Worm (Caenorhabditis elegans) whole organism, L3 larva: ENCODE results near the gene suds-3.
A peak's percentile ranks its signal among the peaks of the same experiment; 100 is the strongest.

ENCODE experiments used
- ZK546.5 ChIP-seq: sonication (generic microtip); optimal IDR thresholded peaks from 2 replicates; lab custom pipeline; 2017; ENCODE audit warnings: missing biosample characterization, missing genetic modification characterization
- ceh-16 ChIP-seq: sonication (generic microtip); optimal IDR thresholded peaks from 2 replicates; lab custom pipeline; 2017; ENCODE audit warnings: missing biosample characterization, missing genetic modification characterization
- ceh-28 ChIP-seq: fragments of 150-350 bp; optimal IDR thresholded peaks from 2 replicates; lab custom pipeline; 2014; ENCODE audit warnings: missing biosample characterization, missing genetic modification reagents, missing genetic modification characterization
- ceh-9 ChIP-seq: sonication (generic microtip); optimal IDR thresholded peaks from 2 replicates; lab custom pipeline; 2018; ENCODE audit warnings: missing biosample characterization, missing genetic modification characterization
- egl-27 ChIP-seq: sonication (generic microtip); optimal IDR thresholded peaks from 4 replicates; lab custom pipeline; 2017; ENCODE audit warnings: missing biosample characterization, missing genetic modification reagents, missing genetic modification characterization
- egl-5 ChIP-seq: fragments of 150-350 bp; optimal IDR thresholded peaks from 2 replicates; lab custom pipeline; 2017; ENCODE audit warnings: missing biosample characterization, missing genetic modification reagents, missing genetic modification characterization, inconsistent platforms
- elt-1 ChIP-seq: fragments of 150-350 bp; optimal IDR thresholded peaks from 2 replicates; lab custom pipeline; 2014; ENCODE audit warnings: missing biosample characterization, missing genetic modification characterization
- elt-2 ChIP-seq: sonication (generic microtip); optimal IDR thresholded peaks from 2 replicates; lab custom pipeline; 2016; ENCODE audit warnings: missing genetic modification reagents, mild to moderate bottlenecking, missing genetic modification characterization, missing compliant biosample characterization
- elt-3 ChIP-seq, 3 experiments: fragments of 150-350 bp in 1 of 3; sonication (generic microtip) in 2 of 3; optimal IDR thresholded peaks; 2 replicates in 2 of 3; 4 replicates in 1 of 3; lab custom pipeline; 2014 to 2017; ENCODE audit warnings: missing biosample characterization in 3 of 3, missing genetic modification characterization in 3 of 3
- eor-1 ChIP-seq, 2 experiments: fragments of 150-350 bp; optimal IDR thresholded peaks; 2 replicates each; lab custom pipeline; 2014 to 2018; ENCODE audit warnings: missing biosample characterization in 2 of 2, missing genetic modification characterization in 2 of 2
- lin-15B ChIP-seq: fragments of 150-350 bp; optimal IDR thresholded peaks from 2 replicates; lab custom pipeline; 2014; ENCODE audit warnings: missing biosample characterization, missing genetic modification characterization
- lin-39 ChIP-seq: fragments of 150-350 bp; optimal IDR thresholded peaks from 2 replicates; lab custom pipeline; 2018; ENCODE audit warnings: missing biosample characterization, missing genetic modification reagents, missing genetic modification characterization
- lsy-12 ChIP-seq: sonication (generic microtip); optimal IDR thresholded peaks from 2 replicates; lab custom pipeline; 2016; ENCODE audit warnings: mild to moderate bottlenecking, missing genetic modification characterization, missing compliant biosample characterization
- mdl-1 ChIP-seq: fragments of 150-350 bp; optimal IDR thresholded peaks from 2 replicates; lab custom pipeline; 2014; ENCODE audit warnings: missing biosample characterization, missing genetic modification characterization
- mml-1 ChIP-seq: fragments of 150-350 bp; sonication (generic microtip); optimal IDR thresholded peaks from 3 replicates; lab custom pipeline; 2014; ENCODE audit warnings: missing biosample characterization, missing genetic modification characterization
- nfya-1 ChIP-seq: sonication (generic microtip); optimal IDR thresholded peaks from 2 replicates; lab custom pipeline; 2017; ENCODE audit warnings: missing genetic modification characterization, mild to moderate bottlenecking, missing compliant biosample characterization, antibody characterized with exemption, moderate library complexity; ENCODE audit not compliant: insufficient read depth
- nhr-11 ChIP-seq: fragments of 150-350 bp; optimal IDR thresholded peaks from 2 replicates; lab custom pipeline; 2014; ENCODE audit warnings: missing biosample characterization, missing genetic modification characterization
- nhr-23 ChIP-seq: fragments of 150-350 bp; optimal IDR thresholded peaks from 2 replicates; lab custom pipeline; 2014; ENCODE audit warnings: missing biosample characterization, missing genetic modification reagents, missing genetic modification characterization
- nhr-237 ChIP-seq: fragments of 150-350 bp; optimal IDR thresholded peaks from 2 replicates; lab custom pipeline; 2014; ENCODE audit warnings: missing biosample characterization, missing genetic modification characterization
- nhr-28 ChIP-seq: fragments of 150-350 bp; optimal IDR thresholded peaks from 2 replicates; lab custom pipeline; 2014; ENCODE audit warnings: missing biosample characterization, missing genetic modification characterization
- nhr-76 ChIP-seq: fragments of 150-350 bp; sonication (generic microtip); optimal IDR thresholded peaks from 5 replicates; lab custom pipeline; 2014; ENCODE audit warnings: missing biosample characterization, missing genetic modification characterization
- pha-4 ChIP-seq: fragments of 150-350 bp; optimal IDR thresholded peaks from 2 replicates; lab custom pipeline; 2014; ENCODE audit warnings: missing biosample characterization, missing genetic modification reagents, missing genetic modification characterization
- pqm-1 ChIP-seq: fragments of 150-350 bp; optimal IDR thresholded peaks from 2 replicates; lab custom pipeline; 2017; ENCODE audit warnings: missing biosample characterization, missing genetic modification characterization, inconsistent platforms
- sea-2 ChIP-seq: fragments of 150-350 bp; sonication (generic microtip); optimal IDR thresholded peaks from 4 replicates; lab custom pipeline; 2014; ENCODE audit warnings: missing biosample characterization, missing genetic modification reagents, missing genetic modification characterization
- snpc-4 ChIP-seq: fragments of 150-350 bp; optimal IDR thresholded peaks from 2 replicates; lab custom pipeline; 2014; ENCODE audit warnings: missing biosample characterization, missing genetic modification characterization
- tbx-2 ChIP-seq: sonication (generic microtip); optimal IDR thresholded peaks from 2 replicates; lab custom pipeline; 2016; ENCODE audit warnings: mild to moderate bottlenecking, missing genetic modification characterization, missing compliant biosample characterization
- unc-39 ChIP-seq: sonication (generic microtip); optimal IDR thresholded peaks from 4 replicates; lab custom pipeline; 2017; ENCODE audit warnings: missing biosample characterization, missing genetic modification characterization
- unc-62 ChIP-seq: fragments of 150-350 bp; sonication (generic microtip); optimal IDR thresholded peaks from 4 replicates; lab custom pipeline; 2014; ENCODE audit warnings: missing biosample characterization, missing genetic modification reagents, missing genetic modification characterization
- zag-1 ChIP-seq: fragments of 150-350 bp; optimal IDR thresholded peaks from 2 replicates; lab custom pipeline; 2014; ENCODE audit warnings: missing biosample characterization, missing genetic modification characterization
- ztf-11 ChIP-seq: fragments of 150-350 bp; optimal IDR thresholded peaks from 2 replicates; lab custom pipeline; 2014; ENCODE audit warnings: missing biosample characterization, missing genetic modification characterization
- ztf-4 ChIP-seq: fragments of 150-350 bp; optimal IDR thresholded peaks from 2 replicates; lab custom pipeline; 2014; ENCODE audit warnings: missing biosample characterization, missing genetic modification characterization

suds-3 gene

ce11 chrV:9944093-9944492 lies 13.3 kb downstream of the suds-3 start, which contains the start of gene sre-28:
sre-28 (plus strand) TSS chrV:9944393.
- TF ChIP-seq elt-2 (tag; lab: Kevin White, UChicago) (no peak), egl-27 (tag; lab: Kevin White, UChicago) (no peak), unc-62 (GFP tag; lab: Kevin White, UChicago) (no peak), lin-15B (tag; lab: Kevin White, UChicago) (no peak), unc-39 (tag; lab: Kevin White, UChicago) (no peak), mdl-1 (no peak), ztf-11 (no peak)

- no peak for TF ChIP-seq zag-1 (tag; lab: Kevin White, UChicago)
Measured at ce11 chrV:9948840-9949239, 18.0 kb downstream of the suds-3 start, which contains the start of gene nlp-58. nlp-58 (minus strand) TSS chrV:9948940.

ce11 chrV:9950861-9951260 lies 20.0 kb downstream of the suds-3 start, which contains the start of gene ttr-46:
ttr-46 (plus strand) TSS chrV:9951233.
- TF ChIP-seq unc-39 (tag; lab: Kevin White, UChicago) (no peak), elt-2 (tag; lab: Kevin White, UChicago) (peak; percentile 68), ceh-16 (tag; lab: Kevin White, UChicago) (no peak), pqm-1 (tag; lab: Kevin White, UChicago) (peak; percentile 65), elt-1 (tag; lab: Kevin White, UChicago) (no peak), sea-2 (GFP tag; lab: Kevin White, UChicago) (no peak)
- TF ChIP-seq, all 47 proteins: peak for 2

ce11 chrV:9952396-9952795 lies 21.6 kb downstream of the suds-3 start, which contains the start of gene mam-5:
mam-5 (plus strand) TSS chrV:9952699.
- TF ChIP-seq nhr-28 (tag; lab: Kevin White, UChicago), result no peak
- no peak for TF ChIP-seq egl-5
- TF ChIP-seq egl-27 (tag; lab: Kevin White, UChicago), result no peak
- no peak for TF ChIP-seq ztf-4 (tag; lab: Kevin White, UChicago)
- no peak for TF ChIP-seq pha-4 (tag; lab: Kevin White, UChicago)
- TF ChIP-seq sea-2 (GFP tag; lab: Kevin White, UChicago), result no peak
- TF ChIP-seq nhr-76 (tag; lab: Kevin White, UChicago), result no peak
- no peak for TF ChIP-seq elt-3 (tag; optimal IDR thresholded peaks at IDR 0.05; lab: Kevin White, UChicago)
- no peak for TF ChIP-seq ZK546.5 (tag; lab: Kevin White, UChicago)

ce11 chrV:9958231-9958630 lies 27.4 kb downstream of the suds-3 start, which contains the start of gene anmt-3:
anmt-3 (minus strand) TSS chrV:9958331.
- TF ChIP-seq ceh-16 (tag; lab: Kevin White, UChicago), result no peak
- no peak for TF ChIP-seq ceh-9 (tag; lab: Kevin White, UChicago)
- TF ChIP-seq nfya-1, result no peak
- TF ChIP-seq nhr-28 (tag; lab: Kevin White, UChicago), result no peak
- no peak for TF ChIP-seq lin-39 (tag; lab: Kevin White, UChicago)
- TF ChIP-seq zag-1 (tag; lab: Kevin White, UChicago), result no peak
- no peak for TF ChIP-seq lin-15B (tag; lab: Kevin White, UChicago)

ce11 chrV:9958654-9959053 lies 27.8 kb downstream of the suds-3 start:
- TF ChIP-seq nhr-237 (no peak), nhr-11 (tag; lab: Kevin White, UChicago) (peak; percentile 37), lin-15B (tag; lab: Kevin White, UChicago) (no peak), nhr-23 (tag; lab: Kevin White, UChicago) (no peak), egl-5 (peak; percentile 22)

- TF ChIP-seq unc-62 (GFP tag; lab: Kevin White, UChicago), result no peak
- TF ChIP-seq elt-2 (tag; lab: Kevin White, UChicago), result no peak
- TF ChIP-seq lsy-12, result no peak
- TF ChIP-seq egl-27 (tag; lab: Kevin White, UChicago), result no peak
- no peak for TF ChIP-seq snpc-4
- TF ChIP-seq pha-4 (tag; lab: Kevin White, UChicago), result no peak
- TF ChIP-seq nhr-76 (tag; lab: Kevin White, UChicago), result no peak
- no peak for TF ChIP-seq mml-1 (tag; lab: Kevin White, UChicago)
- TF ChIP-seq nhr-237, result no peak
- no peak for TF ChIP-seq tbx-2 (tag; lab: Kevin White, UChicago)
- TF ChIP-seq eor-1 (tag; optimal IDR thresholded peaks at IDR 0.05; lab: Kevin White, UChicago), result no peak
- no peak for TF ChIP-seq nfya-1
- no peak for TF ChIP-seq ceh-28 (tag; lab: Kevin White, UChicago)
Measured at ce11 chrV:9960376-9960775, 29.6 kb downstream of the suds-3 start, which contains the start of gene T07C12.10. T07C12.10 (minus strand) TSS chrV:9960476.
